Worm (Caenorhabditis elegans) whole organism, young adult: Measurements from ENCODE around the gene ZC190.10.

Source experiments
- B0336.3 ChIP-seq: fragments of 200-800 bp; sonication (Bioruptor generic); IDR thresholded peaks from 2 replicates; pipeline ENCODE4 v1.3.6; 2022; ENCODE audit warnings: missing genetic modification characterization, missing compliant biosample characterization
- C17E4.6 ChIP-seq: fragments of 200-800 bp; sonication (Bioruptor generic); IDR thresholded peaks from 2 replicates; pipeline ENCODE4 v1.3.6; 2022; ENCODE audit warnings: missing genetic modification reagents, missing genetic modification characterization, missing compliant biosample characterization
- F22D6.2 ChIP-seq: sonication (generic microtip); optimal IDR thresholded peaks from 2 replicates; lab custom pipeline; 2016; ENCODE audit warnings: mild to moderate bottlenecking, missing genetic modification characterization, missing compliant biosample characterization
- F33H1.4 ChIP-seq: fragments of 200-800 bp; sonication (Bioruptor generic); IDR thresholded peaks from 2 replicates; pipeline ENCODE4 v1.3.6; 2022; ENCODE audit warnings: missing genetic modification reagents, missing genetic modification characterization, missing compliant biosample characterization
- F55B11.4 ChIP-seq: sonication (generic microtip); optimal IDR thresholded peaks from 2 replicates; lab custom pipeline; 2016; ENCODE audit warnings: missing compliant biosample characterization, missing genetic modification characterization, borderline replicate concordance; ENCODE audit not compliant: insufficient read depth
- Y95B8A.8 ChIP-seq: fragments of 200-800 bp; sonication (Bioruptor generic); IDR thresholded peaks from 2 replicates; pipeline ENCODE4 v1.3.6; 2022; ENCODE audit warnings: missing genetic modification reagents, missing genetic modification characterization, missing compliant biosample characterization
- atf-7 ChIP-seq: sonication (generic microtip); optimal IDR thresholded peaks from 2 replicates; lab custom pipeline; 2017; ENCODE audit warnings: mild to moderate bottlenecking, missing genetic modification characterization, missing compliant biosample characterization
- attf-5 ChIP-seq: fragments of 200-800 bp; sonication (Bioruptor generic); optimal IDR thresholded peaks from 2 replicates; lab custom pipeline; 2018; ENCODE audit warnings: mild to moderate bottlenecking, missing genetic modification characterization, missing compliant biosample characterization
- bed-2 ChIP-seq: fragments of 200-800 bp; sonication (Bioruptor generic); IDR thresholded peaks from 2 replicates; pipeline ENCODE4 v1.3.6; 2022; ENCODE audit warnings: missing genetic modification reagents, missing genetic modification characterization, missing compliant biosample characterization
- cebp-1 ChIP-seq, 2 experiments: fragments of 200-800 bp in 1 of 2; sonication (Bioruptor generic) in 1 of 2; sonication (generic microtip) in 1 of 2; IDR thresholded peaks in 1 of 2; optimal IDR thresholded peaks in 1 of 2; 2 replicates each; pipeline versions ENCODE4 v1.3.6 to Lab custom; 2017 to 2022; ENCODE audit warnings: missing compliant biosample characterization in 2 of 2, missing genetic modification characterization in 2 of 2, mild to moderate bottlenecking in 1 of 2, missing genetic modification reagents in 1 of 2, moderate library complexity in 1 of 2
- cebp-2 ChIP-seq: fragments of 200-800 bp; sonication (Bioruptor generic); IDR thresholded peaks from 2 replicates; pipeline ENCODE4 v1.3.6; 2022; ENCODE audit warnings: missing genetic modification characterization, missing compliant biosample characterization
- ceh-100 ChIP-seq: fragments of 200-800 bp; sonication (Bioruptor generic); IDR thresholded peaks from 2 replicates; pipeline ENCODE4 v1.3.6; 2022; ENCODE audit warnings: missing genetic modification reagents, missing genetic modification characterization, missing compliant biosample characterization
- ceh-27 ChIP-seq: fragments of 200-800 bp; sonication (Bioruptor generic); optimal IDR thresholded peaks from 2 replicates; lab custom pipeline; 2018; ENCODE audit warnings: mild to moderate bottlenecking, missing genetic modification characterization, moderate library complexity, missing compliant biosample characterization
- ceh-40 ChIP-seq: fragments of 200-800 bp; sonication (Bioruptor generic); IDR thresholded peaks from 2 replicates; pipeline ENCODE4 v1.3.6; 2022; ENCODE audit warnings: missing genetic modification characterization, missing compliant biosample characterization
- ceh-58 ChIP-seq: fragments of 200-800 bp; sonication (Bioruptor generic); IDR thresholded peaks from 2 replicates; pipeline ENCODE4 v1.3.6; 2022; ENCODE audit warnings: missing genetic modification characterization, missing compliant biosample characterization
- ceh-91 ChIP-seq: fragments of 200-800 bp; sonication (Bioruptor generic); IDR thresholded peaks from 2 replicates; pipeline ENCODE4 v1.3.6; 2022; ENCODE audit warnings: missing genetic modification reagents, missing genetic modification characterization, missing compliant biosample characterization
- dox-1 ChIP-seq: fragments of 200-800 bp; sonication (Bioruptor generic); IDR thresholded peaks from 2 replicates; pipeline ENCODE4 v1.3.6; 2022; ENCODE audit warnings: missing genetic modification reagents, missing genetic modification characterization, missing compliant biosample characterization
- efl-1 ChIP-seq: fragments of 150-350 bp; optimal IDR thresholded peaks from 2 replicates; lab custom pipeline; 2014; ENCODE audit warnings: missing biosample characterization, missing genetic modification reagents, missing genetic modification characterization
- egl-44 ChIP-seq: fragments of 200-800 bp; sonication (Bioruptor generic); IDR thresholded peaks from 2 replicates; pipeline ENCODE4 v1.3.6; 2022; ENCODE audit warnings: missing genetic modification reagents, missing genetic modification characterization, missing compliant biosample characterization
- ekl-4 ChIP-seq: fragments of 200-800 bp; sonication (Bioruptor generic); IDR thresholded peaks from 2 replicates; pipeline ENCODE4 v1.3.6; 2022; ENCODE audit warnings: missing genetic modification reagents, missing genetic modification characterization, missing compliant biosample characterization
- ets-4 ChIP-seq: fragments of 200-800 bp; sonication (Bioruptor generic); optimal IDR thresholded peaks from 2 replicates; lab custom pipeline; 2018; ENCODE audit warnings: mild to moderate bottlenecking, missing genetic modification characterization, missing compliant biosample characterization
- him-1 ChIP-seq: sonication (generic microtip); optimal IDR thresholded peaks from 2 replicates; lab custom pipeline; 2016; ENCODE audit warnings: missing genotype, missing genetic modification reagents, missing genetic modification characterization, missing compliant biosample characterization
- hlh-12 ChIP-seq: sonication (generic microtip); optimal IDR thresholded peaks from 2 replicates; lab custom pipeline; 2016; ENCODE audit warnings: missing genetic modification characterization, missing compliant biosample characterization
- lin-40 ChIP-seq: sonication (generic microtip); optimal IDR thresholded peaks from 2 replicates; lab custom pipeline; 2016; ENCODE audit warnings: missing genetic modification characterization, mild to moderate bottlenecking, missing compliant biosample characterization, missing genotype, missing genetic modification reagents
- madf-10 ChIP-seq: sonication (generic microtip); optimal IDR thresholded peaks from 2 replicates; lab custom pipeline; 2016; ENCODE audit warnings: mild to moderate bottlenecking, missing genetic modification characterization, missing compliant biosample characterization
- madf-3 ChIP-seq: fragments of 200-800 bp; sonication (Bioruptor generic); IDR thresholded peaks from 2 replicates; pipeline ENCODE4 v1.3.6; 2022; ENCODE audit warnings: missing genetic modification reagents, missing genetic modification characterization, missing compliant biosample characterization
- madf-6 ChIP-seq: fragments of 200-800 bp; sonication (Bioruptor generic); IDR thresholded peaks from 2 replicates; pipeline ENCODE4 v1.3.6; 2022; ENCODE audit warnings: missing genetic modification reagents, missing genetic modification characterization, missing compliant biosample characterization
- mel-28 ChIP-seq: sonication (generic microtip); optimal IDR thresholded peaks from 2 replicates; lab custom pipeline; 2016; ENCODE audit warnings: borderline replicate concordance, mild to moderate bottlenecking, missing genetic modification characterization, missing compliant biosample characterization
- nfya-1 ChIP-seq: sonication (generic microtip); optimal IDR thresholded peaks from 2 replicates; lab custom pipeline; 2017; ENCODE audit warnings: antibody characterized with exemption, missing compliant biosample characterization, missing genetic modification characterization, borderline replicate concordance; ENCODE audit not compliant: insufficient read depth
- nfyb-1 ChIP-seq: fragments of 200-800 bp; sonication (Bioruptor generic); IDR thresholded peaks from 2 replicates; pipeline ENCODE4 v1.3.6; 2022; ENCODE audit warnings: missing genetic modification reagents, missing genetic modification characterization, missing compliant biosample characterization
- nhr-80 ChIP-seq: sonication (generic microtip); optimal IDR thresholded peaks from 2 replicates; lab custom pipeline; 2016; ENCODE audit warnings: missing genetic modification characterization, missing compliant biosample characterization
- rec-8 ChIP-seq, 2 experiments: sonication (generic microtip); optimal IDR thresholded peaks; 2 replicates each; lab custom pipeline; 2016; ENCODE audit warnings: mild to moderate bottlenecking in 2 of 2, missing genetic modification characterization in 2 of 2, missing genetic modification reagents in 2 of 2, missing genotype in 2 of 2, missing biosample characterization in 1 of 2, missing compliant biosample characterization in 1 of 2, moderate library complexity in 1 of 2
- tbp1 ChIP-seq: fragments of 200-800 bp; sonication (Bioruptor generic); optimal IDR thresholded peaks from 2 replicates; lab custom pipeline; 2018; ENCODE audit warnings: mild to moderate bottlenecking, missing genetic modification characterization, missing compliant biosample characterization
- tlf-1 ChIP-seq: fragments of 200-800 bp; sonication (Bioruptor generic); optimal IDR thresholded peaks from 2 replicates; lab custom pipeline; 2018; ENCODE audit warnings: mild to moderate bottlenecking, missing genetic modification characterization, missing compliant biosample characterization
- ztf-18 ChIP-seq: sonication (generic microtip); optimal IDR thresholded peaks from 2 replicates; lab custom pipeline; 2016; ENCODE audit warnings: missing genotype, mild to moderate bottlenecking, missing genetic modification characterization, missing compliant biosample characterization
- ztf-22 ChIP-seq: fragments of 200-800 bp; sonication (Bioruptor generic); optimal IDR thresholded peaks from 2 replicates; lab custom pipeline; 2018; ENCODE audit warnings: mild to moderate bottlenecking, missing genetic modification characterization, moderate library complexity, missing compliant biosample characterization
- ztf-28 ChIP-seq: fragments of 200-800 bp; sonication (Bioruptor generic); IDR thresholded peaks from 2 replicates; pipeline ENCODE4 v1.3.6; 2022; ENCODE audit warnings: missing genetic modification reagents, missing genetic modification characterization, missing compliant biosample characterization

Gene ZC190.10

ce11 chrV:8651007-8651711 lies 45.0 kb downstream of the ZC190.10 start (continued):
- TF ChIP-seq ceh-91 (GFP tag; lab: Robert Waterston, UW) (no peak), attf-5 (GFP tag; lab: Kevin White, UChicago) (peak; percentile 30), ztf-18 (tag; lab: Kevin White, UChicago) (no peak), tbp1 (GFP tag; lab: Kevin White, UChicago) (peak; percentile 47), C17E4.6 (GFP tag; lab: Robert Waterston, UW) (no peak), ets-4 (GFP tag; lab: Kevin White, UChicago) (peak; percentile 97), B0336.3 (GFP tag; lab: Robert Waterston, UW) (peak; percentile 56; the same call in 1 of the 2 replicates), ztf-28 (no peak), ceh-100 (GFP tag; lab: Robert Waterston, UW) (no peak), tlf-1 (peak; percentile 58), atf-7 (tag; lab: Kevin White, UChicago) (peak; percentile 96), madf-3 (GFP tag; lab: Robert Waterston, UW) (no peak), him-1 (tag; lab: Kevin White, UChicago) (no peak), bed-2 (GFP tag; lab: Robert Waterston, UW) (no peak), cebp-2 (GFP tag; lab: Robert Waterston, UW) (no peak), lin-40 (tag; lab: Kevin White, UChicago) (peak; percentile 56), egl-44 (GFP tag; lab: Robert Waterston, UW) (peak; percentile 60; the same call in 1 of the 2 replicates), nfya-1 (tag; lab: Kevin White, UChicago) (no peak), ztf-22 (GFP tag; lab: Kevin White, UChicago) (peak; percentile 97), F55B11.4 (no peak), ekl-4 (GFP tag; lab: Robert Waterston, UW) (no peak), ceh-27 (GFP tag; lab: Kevin White, UChicago) (no peak), F33H1.4 (no peak), madf-10 (peak; percentile 58)

- no peak for TF ChIP-seq efl-1
- no peak for TF ChIP-seq ceh-27 (GFP tag; lab: Kevin White, UChicago)
- no peak for TF ChIP-seq cebp-1 (GFP tag; IDR thresholded peaks at IDR 0.05; lab: Robert Waterston, UW)
- no peak for TF ChIP-seq cebp-1 (tag; optimal IDR thresholded peaks at IDR 0.05; lab: Kevin White, UChicago)
- TF ChIP-seq ztf-22 (GFP tag; lab: Kevin White, UChicago): no peak
- TF ChIP-seq F22D6.2 (tag; lab: Kevin White, UChicago): no peak
- TF ChIP-seq ceh-100 (GFP tag; lab: Robert Waterston, UW): no peak
- no peak for TF ChIP-seq nfyb-1
- TF ChIP-seq rec-8 (tag; optimal IDR thresholded peaks at IDR 0.05; lab: Kevin White, UChicago): no peak
- no peak for TF ChIP-seq ceh-58
These were observed 45.8 kb downstream of the ZC190.10 start for ce11 chrV:8650365-8650764.

- peak; percentile 93 for TF ChIP-seq nhr-80 (tag; lab: Kevin White, UChicago)
- TF ChIP-seq Y95B8A.8 (GFP tag; lab: Robert Waterston, UW): no peak
- peak; percentile 17; the same call in 1 of the 2 replicates for TF ChIP-seq dox-1
These were observed 47.9 kb downstream of the ZC190.10 start for ce11 chrV:8648251-8648650.

- no peak for TF ChIP-seq ceh-40 (GFP tag; lab: Robert Waterston, UW)
- TF ChIP-seq nhr-80 (tag; lab: Kevin White, UChicago): peak; percentile 12
- no peak for TF ChIP-seq atf-7 (tag; lab: Kevin White, UChicago)
- no peak for TF ChIP-seq madf-6
- TF ChIP-seq F55B11.4: no peak
- TF ChIP-seq hlh-12: no peak
- TF ChIP-seq mel-28 (tag; lab: Kevin White, UChicago): no peak
These were observed 53.0 kb downstream of the ZC190.10 start, which contains the start of gene asp-13 for ce11 chrV:8643093-8643492. Gene asp-13, minus strand, starts transcription at chrV:8643193.
